Worm (Caenorhabditis elegans) whole organism, midembryonic: Measurements from ENCODE around the gene C14C10.10.

Experiments used
- T22C8.4 ChIP-seq: fragments of 200-800 bp; sonication (Bioruptor generic); IDR thresholded peaks from 2 replicates; pipeline ENCODE4 v1.3.6; 2022; ENCODE audit warnings: missing genetic modification characterization, missing compliant biosample characterization
- cog-1 ChIP-seq: sonication (generic microtip); optimal IDR thresholded peaks from 2 replicates; lab custom pipeline; 2016; ENCODE audit warnings: missing genetic modification characterization, missing compliant biosample characterization
- klf-2 ChIP-seq: fragments of 200-800 bp; sonication (Bioruptor generic); conservative IDR thresholded peaks from 2 replicates; pipeline ENCODE4 v1.3.6; 2022; ENCODE audit warnings: missing genetic modification reagents, missing genetic modification characterization, missing compliant biosample characterization
- med-1 ChIP-seq: sonication (generic microtip); optimal IDR thresholded peaks from 2 replicates; lab custom pipeline; 2017; ENCODE audit warnings: missing genetic modification characterization, mild to moderate bottlenecking, missing compliant biosample characterization, antibody characterized with exemption, missing genetic modification reagents; ENCODE audit not compliant: insufficient read depth
- ref-1 ChIP-seq: fragments of 200-800 bp; sonication (Bioruptor generic); conservative IDR thresholded peaks from 2 replicates; pipeline ENCODE4 v1.3.6; 2022; ENCODE audit warnings: missing genetic modification reagents, missing genetic modification characterization, missing compliant biosample characterization
- tab-1 ChIP-seq: fragments of 200-800 bp; sonication (Bioruptor generic); IDR thresholded peaks from 2 replicates; pipeline ENCODE4 v1.3.6; 2022; ENCODE audit warnings: missing genetic modification characterization, missing compliant biosample characterization
- ztf-29 ChIP-seq: fragments of 200-800 bp; sonication (Bioruptor generic); IDR thresholded peaks from 2 replicates; pipeline ENCODE4 v1.3.6; 2022; ENCODE audit warnings: missing genetic modification reagents, missing genetic modification characterization, missing compliant biosample characterization

DNA sequence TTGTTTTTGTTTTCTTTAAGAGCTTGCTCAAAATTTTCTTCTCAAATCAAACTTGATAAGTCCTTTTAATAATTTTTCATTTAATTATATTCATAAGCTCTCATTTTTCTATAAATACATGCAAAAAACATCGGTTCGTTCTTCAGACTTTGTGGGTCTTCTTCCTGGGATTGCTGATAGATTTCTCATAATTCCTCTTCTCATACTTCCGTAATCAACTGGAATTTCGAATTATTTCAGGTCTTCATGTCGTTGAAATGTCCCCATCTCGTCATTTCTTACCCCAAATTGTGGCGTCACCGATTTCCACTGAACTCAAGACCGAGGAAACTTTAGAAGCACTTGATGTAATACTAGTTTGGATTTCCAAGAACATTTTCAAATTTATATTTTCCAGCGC is 34.0 kb downstream of the C14C10.10 start:
- TF ChIP-seq ref-1 (GFP tag; lab: Robert Waterston, UW): no peak
- TF ChIP-seq med-1: no peak
- TF ChIP-seq cog-1 (tag; lab: Kevin White, UChicago): no peak
- no peak for TF ChIP-seq T22C8.4 (GFP tag; lab: Robert Waterston, UW)
- no peak for TF ChIP-seq klf-2 (GFP tag; lab: Robert Waterston, UW)
- TF ChIP-seq ztf-29 (GFP tag; lab: Robert Waterston, UW): no peak
- no peak for TF ChIP-seq tab-1 (GFP tag; lab: Robert Waterston, UW)
